Worm (Caenorhabditis elegans) whole organism, L1 larva: ENCODE measurements around the gene F08G12.11.

ENCODE experiments used
- C16A3.4 ChIP-seq: fragments of 150-350 bp; optimal IDR thresholded peaks from 2 replicates; lab custom pipeline; 2014; ENCODE audit warnings: missing biosample characterization, missing genetic modification characterization
- Y116A8C.19 ChIP-seq: sonication (generic microtip); optimal IDR thresholded peaks from 2 replicates; lab custom pipeline; 2016; ENCODE audit warnings: missing compliant biosample characterization, missing genetic modification characterization, borderline replicate concordance
- aha-1 ChIP-seq: fragments of 150-350 bp; optimal IDR thresholded peaks from 2 replicates; lab custom pipeline; 2014; ENCODE audit warnings: missing biosample characterization, missing genetic modification characterization
- alr-1 ChIP-seq: fragments of 200-800 bp; sonication (Bioruptor generic); optimal IDR thresholded peaks from 2 replicates; lab custom pipeline; 2018; ENCODE audit warnings: borderline replicate concordance, mild to moderate bottlenecking, missing genetic modification characterization, missing compliant biosample characterization
- ceh-82 ChIP-seq, 3 experiments: fragments of 150-350 bp in 1 of 3; sonication (generic microtip) in 2 of 3; optimal IDR thresholded peaks; 2 replicates each; lab custom pipeline; 2014 to 2017; ENCODE audit warnings: missing biosample characterization in 3 of 3, missing genetic modification characterization in 3 of 3
- ceh-88 ChIP-seq: fragments of 200-800 bp; sonication (Bioruptor generic); IDR thresholded peaks from 2 replicates; pipeline ENCODE4 v1.3.6; 2022; ENCODE audit warnings: missing genetic modification characterization, missing compliant biosample characterization
- efl-1 ChIP-seq, 4 experiments: fragments of 150-350 bp; optimal IDR thresholded peaks in 3 of 4; peaks in 1 of 4; 1 replicate in 1 of 4; 2 replicates in 3 of 4; lab custom pipeline; 2014; ENCODE audit warnings: missing biosample characterization in 2 of 4, missing genetic modification characterization in 2 of 4, missing genetic modification reagents in 2 of 4
- efl-3 ChIP-seq: fragments of 200-800 bp; sonication (Bioruptor generic); optimal IDR thresholded peaks from 2 replicates; lab custom pipeline; 2018; ENCODE audit warnings: mild to moderate bottlenecking, missing genetic modification characterization, missing compliant biosample characterization
- egl-13 ChIP-seq: sonication (generic microtip); optimal IDR thresholded peaks from 2 replicates; lab custom pipeline; 2016; ENCODE audit warnings: missing genotype, missing genetic modification reagents, missing genetic modification characterization, missing compliant biosample characterization
- egl-27 ChIP-seq, 2 experiments: fragments of 150-350 bp in 1 of 2; sonication (generic microtip); optimal IDR thresholded peaks; 3 replicates each; lab custom pipeline; 2017 to 2018; ENCODE audit warnings: missing biosample characterization in 2 of 2, missing genetic modification characterization in 2 of 2, missing genetic modification reagents in 2 of 2
- elt-2 ChIP-seq: sonication (generic microtip); optimal IDR thresholded peaks from 2 replicates; lab custom pipeline; 2016; ENCODE audit warnings: missing genetic modification characterization, mild to moderate bottlenecking, inconsistent platforms, missing compliant biosample characterization, missing genetic modification reagents
- ets-5 ChIP-seq: fragments of 200-800 bp; sonication (Bioruptor generic); IDR thresholded peaks from 2 replicates; pipeline ENCODE4 v1.3.6; 2022; ENCODE audit warnings: missing genetic modification characterization, missing compliant biosample characterization
- fkh-4 ChIP-seq: sonication (generic microtip); optimal IDR thresholded peaks from 2 replicates; lab custom pipeline; 2016; ENCODE audit warnings: missing compliant biosample characterization, missing genetic modification characterization, borderline replicate concordance
- fkh-8 ChIP-seq: sonication (generic microtip); optimal IDR thresholded peaks from 2 replicates; lab custom pipeline; 2016; ENCODE audit warnings: mild to moderate bottlenecking, missing genetic modification characterization, missing compliant biosample characterization
- grh-1 ChIP-seq: fragments of 200-800 bp; sonication (Bioruptor generic); IDR thresholded peaks from 2 replicates; pipeline ENCODE4 v1.3.6; 2022; ENCODE audit warnings: missing genetic modification reagents, missing genetic modification characterization, missing compliant biosample characterization
- hlh-4 ChIP-seq: sonication (generic microtip); optimal IDR thresholded peaks from 2 replicates; lab custom pipeline; 2016; ENCODE audit warnings: mild to moderate bottlenecking, missing genetic modification characterization, missing compliant biosample characterization
- hpl-2 ChIP-seq: fragments of 150-350 bp; optimal IDR thresholded peaks from 2 replicates; lab custom pipeline; 2014; ENCODE audit warnings: missing biosample characterization, missing genetic modification reagents, missing genetic modification characterization
- irx-1 ChIP-seq: sonication (generic microtip); optimal IDR thresholded peaks from 2 replicates; lab custom pipeline; 2016; ENCODE audit warnings: missing genetic modification characterization, missing compliant biosample characterization
- isw-1 ChIP-seq: fragments of 200-800 bp; sonication (Bioruptor generic); IDR thresholded peaks from 2 replicates; pipeline ENCODE4 v1.3.6; 2022; ENCODE audit warnings: missing genetic modification characterization, missing compliant biosample characterization
- jun-1 ChIP-seq: fragments of 150-350 bp; optimal IDR thresholded peaks from 2 replicates; lab custom pipeline; 2014; ENCODE audit warnings: missing biosample characterization, missing genetic modification reagents, missing genetic modification characterization
- lin-14 ChIP-seq: fragments of 200-800 bp; sonication (Bioruptor generic); optimal IDR thresholded peaks from 2 replicates; lab custom pipeline; 2018; ENCODE audit warnings: mild to moderate bottlenecking, missing genetic modification characterization, moderate library complexity, missing compliant biosample characterization
- lin-35 ChIP-seq, 2 experiments: fragments of 150-350 bp; optimal IDR thresholded peaks; 2 replicates each; lab custom pipeline; 2014; ENCODE audit warnings: missing biosample characterization in 2 of 2, missing genetic modification characterization in 2 of 2, missing genetic modification reagents in 2 of 2
- lin-39 ChIP-seq: fragments of 150-350 bp; optimal IDR thresholded peaks from 2 replicates; lab custom pipeline; 2014; ENCODE audit warnings: missing biosample characterization, missing genetic modification reagents, missing genetic modification characterization
- lsy-2 ChIP-seq, 2 experiments: fragments of 150-350 bp; optimal IDR thresholded peaks; 2 replicates each; lab custom pipeline; 2014; ENCODE audit warnings: missing biosample characterization in 2 of 2, missing genetic modification characterization in 2 of 2
- mdl-1 ChIP-seq, 2 experiments: fragments of 150-350 bp; optimal IDR thresholded peaks; 2 replicates each; lab custom pipeline; 2014 to 2017; ENCODE audit warnings: missing biosample characterization in 2 of 2, missing genetic modification characterization in 2 of 2, inconsistent platforms in 1 of 2
- mef-2 ChIP-seq: fragments of 150-350 bp; optimal IDR thresholded peaks from 2 replicates; lab custom pipeline; 2014; ENCODE audit warnings: missing biosample characterization, missing genetic modification characterization
- mep-1 ChIP-seq: fragments of 150-350 bp; optimal IDR thresholded peaks from 2 replicates; lab custom pipeline; 2014; ENCODE audit warnings: missing biosample characterization, missing genetic modification characterization
- nhr-19 ChIP-seq: fragments of 200-800 bp; sonication (Bioruptor generic); conservative IDR thresholded peaks from 2 replicates; pipeline ENCODE4 v1.3.6; 2022; ENCODE audit warnings: missing genetic modification characterization, missing compliant biosample characterization
- nhr-20 ChIP-seq: sonication (generic microtip); optimal IDR thresholded peaks from 2 replicates; lab custom pipeline; 2016; ENCODE audit warnings: mild to moderate bottlenecking, missing genetic modification characterization, missing compliant biosample characterization
- nhr-237 ChIP-seq: fragments of 150-350 bp; optimal IDR thresholded peaks from 2 replicates; lab custom pipeline; 2014; ENCODE audit warnings: missing biosample characterization, missing genetic modification characterization
- nhr-28 ChIP-seq: fragments of 150-350 bp; optimal IDR thresholded peaks from 2 replicates; lab custom pipeline; 2014; ENCODE audit warnings: missing biosample characterization, missing genetic modification characterization
- nhr-84 ChIP-seq: sonication (generic microtip); optimal IDR thresholded peaks from 2 replicates; lab custom pipeline; 2017; ENCODE audit warnings: missing biosample characterization, missing genetic modification characterization
- nhr-85 ChIP-seq: sonication (generic microtip); peaks from one replicate; lab custom pipeline; 2016; ENCODE audit warnings: missing genetic modification characterization, inconsistent platforms, missing compliant biosample characterization
- nhr-90 ChIP-seq: sonication (generic microtip); optimal IDR thresholded peaks from 2 replicates; lab custom pipeline; 2016; ENCODE audit warnings: mild to moderate bottlenecking, missing genetic modification characterization, missing compliant biosample characterization; ENCODE audit not compliant: poor library complexity
- pag-3 ChIP-seq: sonication (generic microtip); optimal IDR thresholded peaks from 2 replicates; lab custom pipeline; 2017; ENCODE audit warnings: missing genetic modification characterization, mild to moderate bottlenecking, missing compliant biosample characterization, antibody characterized with exemption, borderline replicate concordance; ENCODE audit not compliant: insufficient read depth
- rnt-1 ChIP-seq: sonication (generic microtip); optimal IDR thresholded peaks from 2 replicates; lab custom pipeline; 2016; ENCODE audit warnings: mild to moderate bottlenecking, missing genetic modification characterization, moderate library complexity, missing compliant biosample characterization
- skn-1 ChIP-seq: fragments of 150-350 bp; optimal IDR thresholded peaks from 2 replicates; lab custom pipeline; 2014; ENCODE audit warnings: missing biosample characterization, missing genetic modification characterization
- sox-4 ChIP-seq: sonication (generic microtip); optimal IDR thresholded peaks from 2 replicates; lab custom pipeline; 2016; ENCODE audit warnings: missing genetic modification characterization, missing compliant biosample characterization
- sptf-1 ChIP-seq: fragments of 150-350 bp; optimal IDR thresholded peaks from 2 replicates; lab custom pipeline; 2014; ENCODE audit warnings: missing biosample characterization, missing genetic modification characterization
- sup-37 ChIP-seq: fragments of 200-800 bp; sonication (Bioruptor generic); optimal IDR thresholded peaks from 2 replicates; lab custom pipeline; 2018; ENCODE audit warnings: mild to moderate bottlenecking, missing genetic modification characterization, missing compliant biosample characterization
- swsn-7 ChIP-seq: sonication (generic microtip); optimal IDR thresholded peaks from 2 replicates; lab custom pipeline; 2016; ENCODE audit warnings: missing genetic modification characterization, missing compliant biosample characterization
- tbx-2 ChIP-seq: sonication (generic microtip); optimal IDR thresholded peaks from 2 replicates; lab custom pipeline; 2016; ENCODE audit warnings: missing genetic modification characterization, missing compliant biosample characterization
- tlp-1 ChIP-seq: fragments of 150-350 bp; optimal IDR thresholded peaks from 2 replicates; lab custom pipeline; 2014; ENCODE audit warnings: missing biosample characterization, missing genetic modification characterization
- unc-130 ChIP-seq: fragments of 150-350 bp; optimal IDR thresholded peaks from 2 replicates; lab custom pipeline; 2017; ENCODE audit warnings: missing biosample characterization, missing genetic modification characterization, inconsistent platforms
- unc-62 ChIP-seq: fragments of 150-350 bp; optimal IDR thresholded peaks from 2 replicates; lab custom pipeline; 2014; ENCODE audit warnings: missing biosample characterization, missing genetic modification reagents, missing genetic modification characterization
- zag-1 ChIP-seq: fragments of 150-350 bp; optimal IDR thresholded peaks from 2 replicates; lab custom pipeline; 2014; ENCODE audit warnings: missing biosample characterization, missing genetic modification characterization
- zip-4 ChIP-seq: fragments of 200-800 bp; sonication (Bioruptor generic); optimal IDR thresholded peaks from 2 replicates; lab custom pipeline; 2018; ENCODE audit warnings: mild to moderate bottlenecking, missing genetic modification characterization, moderate library complexity, missing compliant biosample characterization
- ztf-11 ChIP-seq, 2 experiments: sonication (generic microtip); optimal IDR thresholded peaks; 2 replicates each; lab custom pipeline; 2016 to 2017; ENCODE audit warnings: missing genetic modification characterization in 2 of 2, missing biosample characterization in 1 of 2, missing compliant biosample characterization in 1 of 2

The F08G12.11 gene

DNA sequence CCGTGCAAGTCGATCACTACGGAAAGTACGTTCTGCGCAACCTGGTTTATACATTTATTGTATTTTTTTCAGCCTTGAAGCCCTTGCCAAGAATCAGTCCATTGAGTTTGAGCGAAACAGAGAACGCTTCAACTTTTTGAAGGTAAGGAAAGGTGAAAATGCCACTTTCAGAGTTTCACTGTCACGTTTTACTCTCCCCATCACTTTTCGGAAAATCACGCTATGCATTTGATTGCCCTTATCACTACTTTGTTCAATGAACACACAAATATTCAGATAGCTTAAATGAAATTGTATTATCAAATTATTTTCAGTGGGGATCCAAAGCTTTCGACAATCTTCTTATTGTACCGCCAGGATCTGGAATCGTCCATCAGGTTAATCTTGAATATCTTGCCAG, 25.1 kb upstream of the F08G12.11 start:
- TF ChIP-seq efl-1 (optimal IDR thresholded peaks at IDR 0.05; lab: Kevin White, UChicago) = no peak
- TF ChIP-seq efl-1 (GFP tag; optimal IDR thresholded peaks at IDR 0.05 in 1 of 2; lab: Kevin White, UChicago) = peak in 1 of 2 experiments; percentile 73
- peak; percentile 33 for TF ChIP-seq elt-2 (tag; lab: Kevin White, UChicago)
- TF ChIP-seq lin-35 (GFP tag; optimal IDR thresholded peaks at IDR 0.05; lab: Kevin White, UChicago) = peak in 1 of 2 experiments; percentile 56
- TF ChIP-seq egl-27 (tag; optimal IDR thresholded peaks at IDR 0.05; lab: Kevin White, UChicago) = no peak
- no peak for TF ChIP-seq zag-1

DNA sequence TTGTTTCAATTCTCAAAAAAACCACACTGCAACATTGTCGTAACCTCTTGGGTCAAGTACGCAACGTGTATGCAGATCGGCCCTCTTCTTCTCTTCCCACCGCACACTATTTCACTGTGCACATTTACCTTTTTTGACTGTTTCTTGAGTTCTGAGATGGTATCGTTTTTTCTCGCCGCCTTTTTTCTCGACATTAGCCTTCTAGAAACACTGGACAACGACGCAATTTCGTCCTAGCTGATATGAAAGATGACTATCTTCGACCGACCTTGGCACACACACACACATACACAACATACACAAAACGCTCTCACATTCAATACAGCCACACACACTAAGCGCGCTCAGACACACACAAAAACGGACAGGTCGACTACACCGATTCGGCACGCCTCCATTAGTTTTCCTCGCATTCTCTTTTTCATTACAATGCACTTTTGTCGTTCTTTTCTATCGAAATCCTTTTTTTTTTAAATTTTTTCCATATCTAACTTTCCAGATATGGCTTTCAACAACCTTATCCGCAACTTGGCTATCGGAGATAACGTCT, 24.1 kb upstream of the F08G12.11 start, which contains the start of gene aco-1:
TSS of gene aco-1 (plus strand) at position 500 of the 550 bp plus-strand sequence.
- TF ChIP-seq efl-3 (GFP tag; lab: Kevin White, UChicago) = peak; percentile 35
- TF ChIP-seq nhr-90 = peak; percentile 73
- TF ChIP-seq ceh-88 (GFP tag; lab: Robert Waterston, UW) = no peak
- TF ChIP-seq aha-1 (tag; lab: Kevin White, UChicago) = no peak
- no peak for TF ChIP-seq nhr-237 (tag; lab: Kevin White, UChicago)
- peak; percentile 27 to 31 for TF ChIP-seq efl-1 (optimal IDR thresholded peaks at IDR 0.05; lab: Kevin White, UChicago)
- no peak for TF ChIP-seq efl-1 (GFP tag; optimal IDR thresholded peaks at IDR 0.05 in 1 of 2; lab: Kevin White, UChicago)
- peak in 1 of 3 experiments; percentile 24 for TF ChIP-seq ceh-82 (tag; optimal IDR thresholded peaks at IDR 0.05; lab: Kevin White, UChicago)
- TF ChIP-seq ztf-11 (tag; optimal IDR thresholded peaks at IDR 0.05; lab: Kevin White, UChicago) = no peak
- peak in 1 of 2 experiments; percentile 9 for TF ChIP-seq mdl-1 (tag; optimal IDR thresholded peaks at IDR 0.05; lab: Kevin White, UChicago)
- TF ChIP-seq swsn-7 (tag; lab: Kevin White, UChicago) = peak; percentile 34
- no peak for TF ChIP-seq hpl-2 (GFP tag; lab: Kevin White, UChicago)
- no peak for TF ChIP-seq sup-37 (GFP tag; lab: Kevin White, UChicago)
- no peak for TF ChIP-seq alr-1 (tag; lab: Kevin White, UChicago)
- no peak for TF ChIP-seq fkh-8 (tag; lab: Kevin White, UChicago)
- TF ChIP-seq skn-1 (tag; lab: Kevin White, UChicago) = no peak
- peak; percentile 65 for TF ChIP-seq nhr-20 (tag; lab: Kevin White, UChicago)
- TF ChIP-seq lin-39 (tag; lab: Kevin White, UChicago) = no peak
- peak; percentile 78 for TF ChIP-seq lin-14
- peak; percentile 93 for TF ChIP-seq nhr-85 (tag; lab: Kevin White, UChicago)
- TF ChIP-seq lin-35 (GFP tag; optimal IDR thresholded peaks at IDR 0.05; lab: Kevin White, UChicago) = peak; percentile 24 to 70
- TF ChIP-seq egl-13 (tag; lab: Kevin White, UChicago) = no peak
- TF ChIP-seq hlh-4 (tag; lab: Kevin White, UChicago) = no peak
- no peak for TF ChIP-seq jun-1
- peak in 1 of 2 experiments; percentile 54 for TF ChIP-seq lsy-2 (tag; optimal IDR thresholded peaks at IDR 0.05; lab: Kevin White, UChicago)
- peak; percentile 60 for TF ChIP-seq rnt-1 (tag; lab: Kevin White, UChicago)
- no peak for TF ChIP-seq Y116A8C.19 (tag; lab: Kevin White, UChicago)
- no peak for TF ChIP-seq grh-1 (GFP tag; lab: Robert Waterston, UW)
- TF ChIP-seq C16A3.4 (tag; lab: Kevin White, UChicago) = peak; percentile 32
- peak; percentile 47 for TF ChIP-seq unc-130 (tag; lab: Kevin White, UChicago)
- no peak for TF ChIP-seq irx-1 (tag; lab: Kevin White, UChicago)
- no peak for TF ChIP-seq tbx-2 (tag; lab: Kevin White, UChicago)
- TF ChIP-seq ets-5 = no peak
- TF ChIP-seq nhr-84 (tag; lab: Kevin White, UChicago) = no peak
- no peak for TF ChIP-seq sptf-1 (tag; lab: Kevin White, UChicago)
- TF ChIP-seq pag-3 = no peak
- TF ChIP-seq elt-2 (tag; lab: Kevin White, UChicago) = peak; percentile 69
- no peak for TF ChIP-seq egl-27 (tag; optimal IDR thresholded peaks at IDR 0.05; lab: Kevin White, UChicago)
- TF ChIP-seq fkh-4 (tag; lab: Kevin White, UChicago) = no peak
- no peak for TF ChIP-seq sox-4 (tag; lab: Kevin White, UChicago)
- no peak for TF ChIP-seq tlp-1
- TF ChIP-seq nhr-19 (GFP tag; lab: Robert Waterston, UW) = 0 out of 2 replicates have a peak, but pooled peaks have one; percentile 33
- no peak for TF ChIP-seq mef-2 (tag; lab: Kevin White, UChicago)
- no peak for TF ChIP-seq zip-4 (GFP tag; lab: Kevin White, UChicago)
- TF ChIP-seq zag-1 = no peak
- TF ChIP-seq isw-1 (GFP tag; lab: Robert Waterston, UW) = no peak
- peak; percentile 50 for TF ChIP-seq mep-1
- TF ChIP-seq unc-62 = no peak
- no peak for TF ChIP-seq nhr-28
